Fruit fly (Drosophila melanogaster): ENCODE data around the gene Eip74EF.

Gene Eip74EF

dm6 chr3L:17590455-17591216 is 28.5 kb downstream of the Eip74EF start (continued):
- TF ChIP-seq CG14860 (GFP tag; IDR thresholded peaks at IDR 0.05; ENCODE audit: partially characterized antibody) (no peak), CG2875 (GFP tag; optimal IDR thresholded peaks at IDR 0.05) (no peak), chif (GFP tag; optimal IDR thresholded peaks at IDR 0.05) (no peak), D19A (tag; optimal IDR thresholded peaks at IDR 0.05) (no peak), Meics (GFP tag; optimal IDR thresholded peaks at IDR 0.05) (no peak), CG2199 (GFP tag; IDR thresholded peaks at IDR 0.05) (no peak; the same call in 2 of the 3 replicates), CG6272 (GFP tag; IDR thresholded peaks at IDR 0.05) (no peak), dpn (GFP tag; optimal IDR thresholded peaks at IDR 0.05) (no peak), Ets65A (GFP tag) (peak; percentile 76), Lpt (GFP tag; optimal IDR thresholded peaks at IDR 0.05) (no peak), D19B (GFP tag; optimal IDR thresholded peaks at IDR 0.05) (no peak), Trl (optimal IDR thresholded peaks at IDR 0.05) (peak; percentile 86 to 98), Trl (GFP tag; optimal IDR thresholded peaks at IDR 0.05) (no peak), CG6791 (GFP tag; IDR thresholded peaks at IDR 0.05; ENCODE audit: partially characterized antibody) (no peak), Nf-YB (GFP tag; optimal IDR thresholded peaks at IDR 0.05) (no peak), CG12071 (GFP tag; optimal IDR thresholded peaks at IDR 0.05) (no peak), CG9727 (GFP tag; optimal IDR thresholded peaks at IDR 0.05) (no peak), CG2889 (GFP tag; IDR thresholded peaks at IDR 0.05) (no peak), nau (GFP tag; optimal IDR thresholded peaks at IDR 0.05) (no peak), Nf-YA (GFP tag; IDR thresholded peaks at IDR 0.05) (no peak), insv (GFP tag; optimal IDR thresholded peaks at IDR 0.05) (no peak), CG3065 (GFP tag; optimal IDR thresholded peaks at IDR 0.05) (no peak), CG10431 (GFP tag; optimal IDR thresholded peaks at IDR 0.05) (no peak), pnt (GFP tag; optimal IDR thresholded peaks at IDR 0.05) (no peak), CG5953 (GFP tag; IDR thresholded peaks at IDR 0.05) (no peak), CG10959 (GFP tag; IDR thresholded peaks at IDR 0.05) (no peak), CG8089 (GFP tag; optimal IDR thresholded peaks at IDR 0.05) (no peak), CG1024 (GFP tag; IDR thresholded peaks at IDR 0.05) (no peak), CG9817 (tag; optimal IDR thresholded peaks at IDR 0.05) (no peak), CG12236 (GFP tag; optimal IDR thresholded peaks at IDR 0.05) (no peak), oc (tag; optimal IDR thresholded peaks at IDR 0.05) (peak; percentile 8), kay (GFP tag; optimal IDR thresholded peaks at IDR 0.05) (peak; percentile 17), CG11398 (GFP tag; optimal IDR thresholded peaks at IDR 0.05) (no peak), Deaf1 (tag; optimal IDR thresholded peaks at IDR 0.05) (peak; percentile 43), Ada2b (GFP tag; IDR thresholded peaks at IDR 0.05) (no peak), cg (GFP tag; optimal IDR thresholded peaks at IDR 0.05) (peak; percentile 97), CG1602 (GFP tag; optimal IDR thresholded peaks at IDR 0.05) (no peak), GATAe (GFP tag; conservative IDR thresholded peaks at IDR 0.05) (no peak), pb (GFP tag; optimal IDR thresholded peaks at IDR 0.05) (no peak), seq (GFP tag; IDR thresholded peaks at IDR 0.05) (no peak), Spps (tag; optimal IDR thresholded peaks at IDR 0.05) (no peak), Bdp1 (GFP tag; optimal IDR thresholded peaks at IDR 0.05) (no peak), odd (GFP tag; optimal IDR thresholded peaks at IDR 0.05) (no peak), CG14050 (GFP tag; IDR thresholded peaks at IDR 0.05) (no peak), CG13287 (GFP tag; IDR thresholded peaks at IDR 0.05; ENCODE audit: partially characterized antibody) (peak; percentile 44; the same call in 1 of the 2 replicates), CG14965 (GFP tag; optimal IDR thresholded peaks at IDR 0.05; ENCODE audit: borderline replicate concordance) (no peak), CG33213 (GFP tag; optimal IDR thresholded peaks at IDR 0.05) (no peak), ken (GFP tag; IDR thresholded peaks at IDR 0.05) (no peak), CG12219 (GFP tag; optimal IDR thresholded peaks at IDR 0.05) (no peak), Antp (GFP tag; optimal IDR thresholded peaks at IDR 0.05) (no peak)
